Worm (Caenorhabditis elegans): Measurements from ENCODE around the gene pgp-4.

pgp-4 gene

ce11 chrX:11379135-11379781, 21.6 kb downstream of the pgp-4 start (continued):
- TF ChIP-seq lim-6 (tag; optimal IDR thresholded peaks at IDR 0.05), result no peak
- peak; percentile 61 for TF ChIP-seq syd-9 (tag; optimal IDR thresholded peaks at IDR 0.05)
- TF ChIP-seq pha-2 (tag; optimal IDR thresholded peaks at IDR 0.05), result no peak
- no peak for TF ChIP-seq hlh-8 (tag; optimal IDR thresholded peaks at IDR 0.05)

ce11 chrX:11383359-11383758, 25.7 kb downstream of the pgp-4 start:
- TF ChIP-seq npax-4 (tag; optimal IDR thresholded peaks at IDR 0.05) (no peak), ztf-16 (tag; optimal IDR thresholded peaks at IDR 0.05) (no peak), K02D7.2 (tag; optimal IDR thresholded peaks at IDR 0.05) (no peak), pat-9 (tag; optimal IDR thresholded peaks at IDR 0.05) (no peak), sdc-2 (tag; optimal IDR thresholded peaks at IDR 0.05) (no peak), pha-2 (tag; optimal IDR thresholded peaks at IDR 0.05) (no peak), ceh-34 (tag; optimal IDR thresholded peaks at IDR 0.05) (no peak), ceh-24 (tag; optimal IDR thresholded peaks at IDR 0.05) (no peak), hlh-30 (tag; optimal IDR thresholded peaks at IDR 0.05; ENCODE audit: insufficient read depth) (no peak), syd-9 (tag; optimal IDR thresholded peaks at IDR 0.05) (no peak), ceh-18 (tag; optimal IDR thresholded peaks at IDR 0.05) (no peak), nfya-1 (tag; optimal IDR thresholded peaks at IDR 0.05) (no peak), ceh-31 (tag; optimal IDR thresholded peaks at IDR 0.05) (no peak), lin-11 (tag; optimal IDR thresholded peaks at IDR 0.05) (no peak)

- no peak for TF ChIP-seq zip-5 (tag; optimal IDR thresholded peaks at IDR 0.05)
- no peak for TF ChIP-seq nhr-232 (tag; optimal IDR thresholded peaks at IDR 0.05)
- TF ChIP-seq pax-1 (tag; optimal IDR thresholded peaks at IDR 0.05), result no peak
- TF ChIP-seq ceh-19 (GFP tag; optimal IDR thresholded peaks at IDR 0.05), result no peak
- TF ChIP-seq tbx-7 (tag; optimal IDR thresholded peaks at IDR 0.05), result no peak
- TF ChIP-seq sdc-2 (tag; optimal IDR thresholded peaks at IDR 0.05), result peak; percentile 62
- TF ChIP-seq ceh-9 (tag; optimal IDR thresholded peaks at IDR 0.05), result no peak
- TF ChIP-seq ztf-16 (tag; optimal IDR thresholded peaks at IDR 0.05), result no peak
- TF ChIP-seq ceh-22 (tag; optimal IDR thresholded peaks at IDR 0.05), result no peak
- no peak for TF ChIP-seq gmeb-2 (tag; optimal IDR thresholded peaks at IDR 0.05)
- TF ChIP-seq K02D7.2 (tag; optimal IDR thresholded peaks at IDR 0.05), result no peak
- TF ChIP-seq unc-42 (tag; optimal IDR thresholded peaks at IDR 0.05), result peak; percentile 76
- no peak for TF ChIP-seq npax-4 (tag; optimal IDR thresholded peaks at IDR 0.05)
- TF ChIP-seq unc-55 (GFP tag; optimal IDR thresholded peaks at IDR 0.05), result no peak
- TF ChIP-seq ceh-31 (tag; optimal IDR thresholded peaks at IDR 0.05), result peak; percentile 36
- peak; percentile 26 for TF ChIP-seq tbx-2 (tag; optimal IDR thresholded peaks at IDR 0.05)
- TF ChIP-seq hlh-8 (tag; optimal IDR thresholded peaks at IDR 0.05), result no peak
- no peak for TF ChIP-seq pat-9 (tag; optimal IDR thresholded peaks at IDR 0.05)
- TF ChIP-seq pag-3 (tag; optimal IDR thresholded peaks at IDR 0.05; ENCODE audit: borderline replicate concordance), result no peak
- TF ChIP-seq elt-2 (tag; optimal IDR thresholded peaks at IDR 0.05), result peak; percentile 0
- TF ChIP-seq unc-3 (GFP tag; conservative IDR thresholded peaks at IDR 0.05), result no peak
- TF ChIP-seq unc-3 (tag; optimal IDR thresholded peaks at IDR 0.05), result no peak
- TF ChIP-seq dmd-4 (tag; optimal IDR thresholded peaks at IDR 0.05; ENCODE audit: borderline replicate concordance), result no peak
- TF ChIP-seq fax-1 (tag; optimal IDR thresholded peaks at IDR 0.05), result peak; percentile 28
- TF ChIP-seq ceh-24 (tag; optimal IDR thresholded peaks at IDR 0.05), result no peak
- TF ChIP-seq dve-1 (tag; optimal IDR thresholded peaks at IDR 0.05), result no peak
- TF ChIP-seq hlh-13 (GFP tag; optimal IDR thresholded peaks at IDR 0.05), result no peak
- no peak for TF ChIP-seq eyg-1 (tag; optimal IDR thresholded peaks at IDR 0.05)
- no peak for TF ChIP-seq unc-86 (tag; optimal IDR thresholded peaks at IDR 0.05)
- TF ChIP-seq pqm-1 (tag; optimal IDR thresholded peaks at IDR 0.05), result no peak
- no peak for TF ChIP-seq fkh-10 (GFP tag; optimal IDR thresholded peaks at IDR 0.05)
- no peak for TF ChIP-seq ceh-18 (tag; optimal IDR thresholded peaks at IDR 0.05)
- TF ChIP-seq ceh-6 (GFP tag; optimal IDR thresholded peaks at IDR 0.05), result no peak
- TF ChIP-seq lim-6 (tag; optimal IDR thresholded peaks at IDR 0.05), result no peak
- TF ChIP-seq T23F11.4 (GFP tag; optimal IDR thresholded peaks at IDR 0.05), result no peak
- TF ChIP-seq syd-9 (tag; optimal IDR thresholded peaks at IDR 0.05), result peak; percentile 10
- TF ChIP-seq ceh-45 (GFP tag; IDR thresholded peaks at IDR 0.05), result no peak
- no peak for TF ChIP-seq pros-1 (tag; optimal IDR thresholded peaks at IDR 0.05)
- no peak for TF ChIP-seq hlh-15 (tag; optimal IDR thresholded peaks at IDR 0.05)
Measured at ce11 chrX:11384534-11385441, 27.2 kb downstream of the pgp-4 start, which contains the start of the genes F08B12.11 and prmn-1. TSS of gene F08B12.11 (plus strand) at chrX:11385054. TSS of gene prmn-1 (plus strand) at chrX:11385084.
